Worm (Caenorhabditis elegans): ENCODE measurements around the gene fbxa-80.

- no peak for TF ChIP-seq F52B5.7 (tag; optimal IDR thresholded peaks at IDR 0.05)
- TF ChIP-seq ztf-25 (GFP tag; IDR thresholded peaks at IDR 0.05) = no peak
- no peak for TF ChIP-seq madf-10 (tag; optimal IDR thresholded peaks at IDR 0.05)
- TF ChIP-seq snpc-4 (GFP tag; optimal IDR thresholded peaks at IDR 0.05) = no peak
- TF ChIP-seq snpc-4 (tag; optimal IDR thresholded peaks at IDR 0.05) = no peak
- no peak for TF ChIP-seq pha-4 (tag; optimal IDR thresholded peaks at IDR 0.05)
- TF ChIP-seq ztf-26 (tag; optimal IDR thresholded peaks at IDR 0.05) = no peak
- TF ChIP-seq snpc-3.4 (tag; optimal IDR thresholded peaks at IDR 0.05) = no peak
- TF ChIP-seq xnd-1 (tag; optimal IDR thresholded peaks at IDR 0.05) = no peak
Measured at ce11 chrIII:1289139-1289538, 25.9 kb downstream of the fbxa-80 start.
